Worm (Caenorhabditis elegans) whole organism, midembryonic: ENCODE measurements around the gene C40H1.7.

ENCODE experiments used
- T22C8.4 ChIP-seq: fragments of 200-800 bp; sonication (Bioruptor generic); IDR thresholded peaks from 2 replicates; pipeline ENCODE4 v1.3.6; 2022; ENCODE audit warnings: missing genetic modification characterization, missing compliant biosample characterization
- cog-1 ChIP-seq: sonication (generic microtip); optimal IDR thresholded peaks from 2 replicates; lab custom pipeline; 2016; ENCODE audit warnings: missing genetic modification characterization, missing compliant biosample characterization
- flt-1 ChIP-seq: fragments of 200-800 bp; sonication (Bioruptor generic); IDR thresholded peaks from 2 replicates; pipeline ENCODE4 v1.3.6; 2022; ENCODE audit warnings: missing genetic modification characterization, missing compliant biosample characterization
- klf-2 ChIP-seq: fragments of 200-800 bp; sonication (Bioruptor generic); conservative IDR thresholded peaks from 2 replicates; pipeline ENCODE4 v1.3.6; 2022; ENCODE audit warnings: missing genetic modification reagents, missing genetic modification characterization, missing compliant biosample characterization
- med-1 ChIP-seq: sonication (generic microtip); optimal IDR thresholded peaks from 2 replicates; lab custom pipeline; 2017; ENCODE audit warnings: missing genetic modification characterization, mild to moderate bottlenecking, missing compliant biosample characterization, antibody characterized with exemption, missing genetic modification reagents; ENCODE audit not compliant: insufficient read depth
- ref-1 ChIP-seq: fragments of 200-800 bp; sonication (Bioruptor generic); conservative IDR thresholded peaks from 2 replicates; pipeline ENCODE4 v1.3.6; 2022; ENCODE audit warnings: missing genetic modification reagents, missing genetic modification characterization, missing compliant biosample characterization
- tab-1 ChIP-seq: fragments of 200-800 bp; sonication (Bioruptor generic); IDR thresholded peaks from 2 replicates; pipeline ENCODE4 v1.3.6; 2022; ENCODE audit warnings: missing genetic modification characterization, missing compliant biosample characterization
- ztf-23 ChIP-seq: fragments of 200-800 bp; sonication (Bioruptor generic); IDR thresholded peaks from 2 replicates; pipeline ENCODE4 v1.3.6; 2022; ENCODE audit warnings: missing genetic modification reagents, missing genetic modification characterization, missing compliant biosample characterization
- ztf-29 ChIP-seq: fragments of 200-800 bp; sonication (Bioruptor generic); IDR thresholded peaks from 2 replicates; pipeline ENCODE4 v1.3.6; 2022; ENCODE audit warnings: missing genetic modification reagents, missing genetic modification characterization, missing compliant biosample characterization

ce11 chrIII:9317601-9318000 lies 7.2 kb upstream of the C40H1.7 start:
- TF ChIP-seq klf-2 (GFP tag; lab: Robert Waterston, UW) (no peak), med-1 (GFP tag; lab: Kevin White, UChicago) (no peak), flt-1 (GFP tag; lab: Robert Waterston, UW) (no peak), ztf-23 (GFP tag; lab: Robert Waterston, UW) (no peak), T22C8.4 (no peak), tab-1 (GFP tag; lab: Robert Waterston, UW) (no peak), ztf-29 (GFP tag; lab: Robert Waterston, UW) (no peak), cog-1 (tag; lab: Kevin White, UChicago) (no peak), ref-1 (no peak)
